Fruit fly (Drosophila melanogaster) whole organism, adult: ENCODE results near the gene CG7006.
A peak's percentile ranks its signal among the peaks of the same experiment; 100 is the strongest.

Experiments
- CG11617 ChIP-seq: fragments of 200-800 bp; sonication (Bioruptor generic); optimal IDR thresholded peaks from 2 replicates; lab custom pipeline; 2017; ENCODE audit warnings: mild to moderate bottlenecking, missing biosample characterization, missing genetic modification reagents, missing genetic modification characterization
- CG33017 ChIP-seq: fragments of 200-800 bp; sonication (Bioruptor generic); optimal IDR thresholded peaks from 2 replicates; lab custom pipeline; 2018; ENCODE audit warnings: missing biosample characterization, mild to moderate bottlenecking, missing genetic modification characterization, moderate library complexity
- CG7045 ChIP-seq: fragments of 200-800 bp; sonication (Bioruptor generic); optimal IDR thresholded peaks from 2 replicates; lab custom pipeline; 2017; ENCODE audit warnings: missing biosample characterization, mild to moderate bottlenecking, missing genetic modification characterization
- CG7101 ChIP-seq: fragments of 200-800 bp; sonication (Bioruptor generic); optimal IDR thresholded peaks from 2 replicates; lab custom pipeline; 2018; ENCODE audit warnings: missing biosample characterization, mild to moderate bottlenecking, missing genetic modification characterization, moderate library complexity
- Clk ChIP-seq: fragments of 200-800 bp; sonication (Bioruptor generic); optimal IDR thresholded peaks from 2 replicates; lab custom pipeline; 2017; ENCODE audit warnings: missing biosample characterization, missing genetic modification characterization
- Crg-1 ChIP-seq: fragments of 200-800 bp; sonication (Bioruptor generic); optimal IDR thresholded peaks from 2 replicates; lab custom pipeline; 2016; ENCODE audit warnings: missing biosample characterization, missing genetic modification characterization
- Hr96 ChIP-seq: fragments of 200-800 bp; sonication (Bioruptor generic); optimal IDR thresholded peaks from 2 replicates; lab custom pipeline; 2016; ENCODE audit warnings: missing biosample characterization, missing genetic modification characterization
- Mnt ChIP-seq: fragments of 200-800 bp; sonication (Bioruptor generic); optimal IDR thresholded peaks from 2 replicates; lab custom pipeline; 2016; ENCODE audit warnings: missing biosample characterization, mild to moderate bottlenecking, missing genetic modification characterization
- cnc ChIP-seq, 2 experiments: fragments of >200 bp; optimal IDR thresholded peaks; 2 replicates each; lab custom pipeline; 2017
- kay ChIP-seq: fragments of 200-800 bp; sonication (Bioruptor generic); peaks from one replicate; lab custom pipeline; 2016; ENCODE audit warnings: missing biosample characterization, missing genetic modification characterization, borderline replicate concordance
- ovo ChIP-seq: fragments of 200-800 bp; sonication (Bioruptor generic); optimal IDR thresholded peaks from 2 replicates; lab custom pipeline; 2016; ENCODE audit warnings: missing biosample characterization, missing genetic modification characterization
- pad ChIP-seq: fragments of 200-800 bp; sonication (Bioruptor generic); optimal IDR thresholded peaks from 3 replicates; lab custom pipeline; 2017; ENCODE audit warnings: missing biosample characterization, missing genetic modification characterization, mild to moderate bottlenecking, moderate library complexity, missing genetic modification reagents
- tj ChIP-seq: fragments of 200-800 bp; sonication (Bioruptor generic); optimal IDR thresholded peaks from 3 replicates; lab custom pipeline; 2017; ENCODE audit warnings: missing biosample characterization, mild to moderate bottlenecking, missing genetic modification characterization, moderate library complexity

- TF ChIP-seq Clk (GFP tag; lab: Kevin White, UChicago) (no peak), ovo (GFP tag; lab: Kevin White, UChicago) (no peak), pad (GFP tag; lab: Kevin White, UChicago) (no peak), Hr96 (GFP tag; lab: Kevin White, UChicago) (no peak), tj (GFP tag; lab: Kevin White, UChicago) (peak; percentile 46), Mnt (GFP tag; lab: Kevin White, UChicago) (peak; percentile 80), kay (GFP tag; lab: Kevin White, UChicago) (no peak), CG33017 (tag; lab: Kevin White, UChicago) (no peak), CG7045 (no peak), Crg-1 (GFP tag; lab: Kevin White, UChicago) (no peak), cnc (optimal IDR thresholded peaks at IDR 0.05; lab: Kevin White, UChicago) (no peak), CG11617 (GFP tag; lab: Kevin White, UChicago) (no peak), CG7101 (tag; lab: Kevin White, UChicago) (no peak)
Observed at dm6 chr3R:24876843-24877457, 26.5 kb downstream of the CG7006 start, which contains the start of the genes CG11089 and CG31381.
